Worm (Caenorhabditis elegans) whole organism, midembryonic: Measurements from ENCODE around the gene C29F9.8.
"Not testable (repeated sequence)": the region's sequence is repeated elsewhere in the genome, so short reads cannot be mapped to it uniquely, and the experiment has no call there.

Experiments
- T22C8.4 ChIP-seq: fragments of 200-800 bp; sonication (Bioruptor generic); IDR thresholded peaks from 2 replicates; pipeline ENCODE4 v1.3.6; 2022; ENCODE audit warnings: missing genetic modification characterization, missing compliant biosample characterization
- cog-1 ChIP-seq: sonication (generic microtip); optimal IDR thresholded peaks from 2 replicates; lab custom pipeline; 2016; ENCODE audit warnings: missing genetic modification characterization, missing compliant biosample characterization
- flt-1 ChIP-seq: fragments of 200-800 bp; sonication (Bioruptor generic); IDR thresholded peaks from 2 replicates; pipeline ENCODE4 v1.3.6; 2022; ENCODE audit warnings: missing genetic modification characterization, missing compliant biosample characterization
- klf-2 ChIP-seq: fragments of 200-800 bp; sonication (Bioruptor generic); conservative IDR thresholded peaks from 2 replicates; pipeline ENCODE4 v1.3.6; 2022; ENCODE audit warnings: missing genetic modification reagents, missing genetic modification characterization, missing compliant biosample characterization
- med-1 ChIP-seq: sonication (generic microtip); optimal IDR thresholded peaks from 2 replicates; lab custom pipeline; 2017; ENCODE audit warnings: missing genetic modification characterization, mild to moderate bottlenecking, missing compliant biosample characterization, antibody characterized with exemption, missing genetic modification reagents; ENCODE audit not compliant: insufficient read depth
- ref-1 ChIP-seq: fragments of 200-800 bp; sonication (Bioruptor generic); conservative IDR thresholded peaks from 2 replicates; pipeline ENCODE4 v1.3.6; 2022; ENCODE audit warnings: missing genetic modification reagents, missing genetic modification characterization, missing compliant biosample characterization
- tab-1 ChIP-seq: fragments of 200-800 bp; sonication (Bioruptor generic); IDR thresholded peaks from 2 replicates; pipeline ENCODE4 v1.3.6; 2022; ENCODE audit warnings: missing genetic modification characterization, missing compliant biosample characterization
- ztf-23 ChIP-seq: fragments of 200-800 bp; sonication (Bioruptor generic); IDR thresholded peaks from 2 replicates; pipeline ENCODE4 v1.3.6; 2022; ENCODE audit warnings: missing genetic modification reagents, missing genetic modification characterization, missing compliant biosample characterization
- ztf-29 ChIP-seq: fragments of 200-800 bp; sonication (Bioruptor generic); IDR thresholded peaks from 2 replicates; pipeline ENCODE4 v1.3.6; 2022; ENCODE audit warnings: missing genetic modification reagents, missing genetic modification characterization, missing compliant biosample characterization

C29F9.8 gene

DNA sequence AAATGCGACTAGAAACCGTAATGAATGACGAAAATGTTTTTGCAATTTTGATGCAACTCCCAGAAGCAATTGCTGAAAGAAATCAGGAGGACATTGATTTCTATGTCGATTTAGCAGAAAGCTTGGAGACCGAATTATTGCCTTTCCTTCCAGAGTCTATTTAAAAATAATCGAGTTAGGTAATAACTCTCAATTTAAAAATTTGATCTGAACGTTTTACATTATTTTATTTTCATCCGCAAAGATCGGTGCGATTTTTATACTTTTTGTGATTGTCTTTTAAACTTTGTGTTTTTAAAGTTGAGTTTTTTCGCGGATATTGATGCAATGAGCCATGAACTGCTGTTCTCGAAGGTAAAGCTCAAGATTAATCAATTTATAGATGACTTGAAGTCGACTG, 27.6 kb upstream of the C29F9.8 start, which contains the start of gene pals-23:
TSS of gene pals-23 (plus strand) at position 301 of the 400 bp plus-strand sequence.
- TF ChIP-seq ztf-29 (GFP tag; lab: Robert Waterston, UW) (no peak), ztf-23 (GFP tag; lab: Robert Waterston, UW) (no peak), cog-1 (tag; lab: Kevin White, UChicago) (no peak), klf-2 (GFP tag; lab: Robert Waterston, UW) (no peak), med-1 (GFP tag; lab: Kevin White, UChicago) (no peak), ref-1 (GFP tag; lab: Robert Waterston, UW) (no peak), tab-1 (GFP tag; lab: Robert Waterston, UW) (no peak), T22C8.4 (GFP tag; lab: Robert Waterston, UW) (no peak), flt-1 (GFP tag; lab: Robert Waterston, UW) (no peak)

DNA sequence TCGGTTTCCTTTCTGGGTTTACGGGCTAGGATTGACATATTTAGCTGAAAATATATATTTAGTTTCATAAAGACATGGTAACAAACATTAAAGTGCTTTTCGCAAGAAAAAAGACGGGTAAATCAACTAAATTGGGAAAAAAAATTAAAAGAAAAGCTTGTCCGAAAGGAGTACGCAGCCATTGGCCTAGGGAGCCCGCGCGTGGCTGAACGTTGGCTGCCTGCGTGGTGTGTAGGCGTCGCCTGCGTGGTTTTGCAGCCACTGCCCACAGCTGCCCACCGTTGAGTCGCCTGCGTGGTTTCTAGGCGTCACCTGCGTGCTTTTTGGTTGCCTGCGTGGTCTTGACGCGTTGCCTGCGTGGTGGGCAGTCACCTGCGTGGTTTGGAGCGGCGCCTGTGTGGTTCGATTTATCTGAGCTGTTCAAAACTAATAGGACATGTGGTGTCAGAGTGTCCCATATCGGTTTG, 25.1 kb upstream of the C29F9.8 start, which contains the start of gene C29F9.12:
TSS of gene C29F9.12 (minus strand) at position 51 of the 467 bp plus-strand sequence.
- not testable (repeated sequence) for TF ChIP-seq T22C8.4 (GFP tag; lab: Robert Waterston, UW); med-1 (GFP tag; lab: Kevin White, UChicago); ztf-23 (GFP tag; lab: Robert Waterston, UW)

DNA sequence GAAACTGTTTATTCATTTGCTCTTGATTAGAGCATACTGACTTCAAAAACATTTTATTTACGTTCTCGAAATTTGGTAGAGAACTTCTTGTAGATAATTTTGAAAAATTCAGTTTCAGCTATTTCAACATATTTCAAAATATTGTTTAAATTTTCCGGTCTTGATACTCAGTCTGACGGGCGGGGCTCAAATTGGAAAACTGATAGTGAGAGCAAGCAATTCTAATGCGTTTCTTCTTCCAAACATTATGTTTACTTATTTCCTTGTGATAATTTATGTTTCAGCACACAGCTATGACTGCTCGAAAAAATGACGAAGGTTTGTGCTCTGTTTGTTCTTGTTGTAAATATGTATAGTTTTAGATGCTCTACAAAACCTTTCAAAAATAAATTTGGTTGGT, 23.3 kb upstream of the C29F9.8 start, which contains the start of gene pals-24:
TSS of gene pals-24 (plus strand) at position 237 of the 400 bp plus-strand sequence.
- TF ChIP-seq med-1 (GFP tag; lab: Kevin White, UChicago) = no peak
- no peak for TF ChIP-seq T22C8.4 (GFP tag; lab: Robert Waterston, UW)
- no peak for TF ChIP-seq flt-1 (GFP tag; lab: Robert Waterston, UW)
- TF ChIP-seq ztf-29 (GFP tag; lab: Robert Waterston, UW) = no peak
- no peak for TF ChIP-seq tab-1 (GFP tag; lab: Robert Waterston, UW)
- no peak for TF ChIP-seq cog-1 (tag; lab: Kevin White, UChicago)
- TF ChIP-seq klf-2 (GFP tag; lab: Robert Waterston, UW) = no peak
- no peak for TF ChIP-seq ztf-23 (GFP tag; lab: Robert Waterston, UW)
- TF ChIP-seq ref-1 (GFP tag; lab: Robert Waterston, UW) = no peak

DNA sequence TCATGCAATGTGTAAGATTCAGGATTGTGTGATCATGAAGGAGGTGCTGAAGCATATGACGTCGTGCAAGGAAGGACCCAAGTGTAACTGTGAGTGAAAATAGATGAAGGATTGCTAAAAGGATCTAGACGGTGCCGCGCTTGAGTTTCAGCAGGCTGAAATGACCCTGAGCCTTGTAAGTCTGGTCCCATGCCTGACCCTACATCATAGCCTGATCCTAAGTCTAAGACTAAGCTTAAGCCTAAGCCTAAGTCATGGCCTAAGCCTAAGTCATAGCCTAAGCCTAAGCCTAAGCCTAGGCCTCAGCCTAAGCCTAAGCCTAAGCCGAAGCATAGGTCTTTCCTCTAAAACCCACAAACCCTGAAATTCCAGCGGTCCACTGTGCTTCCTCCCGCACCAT, 20.9 kb upstream of the C29F9.8 start:
- TF ChIP-seq med-1 (GFP tag; lab: Kevin White, UChicago) = no peak
- no peak for TF ChIP-seq cog-1 (tag; lab: Kevin White, UChicago)
- TF ChIP-seq flt-1 (GFP tag; lab: Robert Waterston, UW) = no peak
- TF ChIP-seq ref-1 (GFP tag; lab: Robert Waterston, UW) = no peak
- no peak for TF ChIP-seq tab-1 (GFP tag; lab: Robert Waterston, UW)
- TF ChIP-seq T22C8.4 (GFP tag; lab: Robert Waterston, UW) = no peak
- no peak for TF ChIP-seq klf-2 (GFP tag; lab: Robert Waterston, UW)
- TF ChIP-seq ztf-23 (GFP tag; lab: Robert Waterston, UW) = no peak
- TF ChIP-seq ztf-29 (GFP tag; lab: Robert Waterston, UW) = no peak

DNA sequence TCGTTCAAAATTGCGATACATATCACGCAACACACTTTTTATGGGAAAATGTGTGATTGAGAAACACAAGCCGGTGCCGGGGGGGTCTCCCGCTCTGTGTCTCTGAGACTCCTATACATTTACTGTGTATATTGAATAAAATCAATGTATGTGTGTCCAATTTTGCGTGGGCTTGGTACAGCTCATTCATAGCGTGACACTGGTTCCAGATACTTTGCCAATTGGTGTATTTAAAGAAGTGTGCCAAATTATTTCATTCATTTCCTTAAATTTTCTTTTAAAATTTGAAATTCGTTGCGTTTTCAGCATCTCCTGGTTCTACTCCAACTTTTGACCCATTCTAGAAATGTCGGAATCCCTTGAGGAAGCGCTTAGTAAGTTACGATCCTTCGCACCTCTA, 20.3 kb upstream of the C29F9.8 start, which contains the start of gene C29F9.5:
TSS of gene C29F9.5 (plus strand) at position 301 of the 400 bp plus-strand sequence.
- TF ChIP-seq klf-2 (GFP tag; lab: Robert Waterston, UW) = no peak
- no peak for TF ChIP-seq flt-1 (GFP tag; lab: Robert Waterston, UW)
- no peak for TF ChIP-seq cog-1 (tag; lab: Kevin White, UChicago)
- TF ChIP-seq ref-1 (GFP tag; lab: Robert Waterston, UW) = no peak
- no peak for TF ChIP-seq ztf-23 (GFP tag; lab: Robert Waterston, UW)
- TF ChIP-seq med-1 (GFP tag; lab: Kevin White, UChicago) = no peak
- no peak for TF ChIP-seq ztf-29 (GFP tag; lab: Robert Waterston, UW)
- TF ChIP-seq tab-1 (GFP tag; lab: Robert Waterston, UW) = no peak
- TF ChIP-seq T22C8.4 (GFP tag; lab: Robert Waterston, UW) = no peak

DNA sequence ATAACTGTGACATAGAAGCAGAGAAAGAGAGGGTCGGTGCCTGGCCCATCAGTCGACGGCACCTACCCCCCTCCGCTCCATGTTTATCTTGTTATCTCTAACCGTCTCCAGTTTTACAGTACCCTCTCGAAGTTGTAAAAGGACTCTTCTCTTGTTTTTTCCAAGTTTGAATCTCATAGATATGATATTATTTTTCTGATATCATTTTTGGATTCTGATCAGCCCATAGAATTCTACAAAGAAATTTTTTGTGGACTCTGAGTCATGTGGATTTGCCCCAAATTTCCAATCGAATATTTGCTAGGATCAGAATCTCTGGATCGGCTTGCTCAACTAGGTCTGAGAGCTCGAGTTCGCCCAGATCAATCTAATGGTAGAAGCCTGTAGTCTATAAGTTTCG, 17.7 kb upstream of the C29F9.8 start, which contains the start of gene C29F9.6:
TSS of gene C29F9.6 (plus strand) at position 301 of the 400 bp plus-strand sequence.
- TF ChIP-seq klf-2 (GFP tag; lab: Robert Waterston, UW) = no peak
- no peak for TF ChIP-seq flt-1 (GFP tag; lab: Robert Waterston, UW)
- TF ChIP-seq cog-1 (tag; lab: Kevin White, UChicago) = no peak
- TF ChIP-seq T22C8.4 (GFP tag; lab: Robert Waterston, UW) = no peak
- no peak for TF ChIP-seq tab-1 (GFP tag; lab: Robert Waterston, UW)
- no peak for TF ChIP-seq med-1 (GFP tag; lab: Kevin White, UChicago)
- no peak for TF ChIP-seq ztf-23 (GFP tag; lab: Robert Waterston, UW)
- no peak for TF ChIP-seq ztf-29 (GFP tag; lab: Robert Waterston, UW)
- no peak for TF ChIP-seq ref-1 (GFP tag; lab: Robert Waterston, UW)

DNA sequence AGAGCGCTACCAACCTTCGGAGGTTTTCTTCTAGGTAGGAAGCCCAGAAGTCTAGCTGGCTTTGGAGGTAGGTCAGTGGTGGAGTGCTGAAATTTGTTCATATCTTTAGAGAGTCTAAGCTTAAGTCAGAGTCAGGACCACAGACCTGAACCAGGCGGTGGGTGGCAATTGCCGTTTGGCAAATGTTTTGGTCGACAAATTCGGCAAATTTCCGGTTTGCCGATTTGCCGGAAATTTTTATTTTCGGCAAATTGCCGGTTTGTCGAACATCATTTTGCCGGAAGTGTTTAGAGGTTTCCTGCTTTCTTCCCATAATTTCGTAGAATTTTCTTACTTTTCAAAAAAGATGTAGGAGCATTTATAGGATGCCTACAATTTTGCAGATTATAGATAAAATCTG, 1.9 kb upstream of the C29F9.8 start, which contains the start of gene C29F9.9:
TSS of gene C29F9.9 (minus strand) at position 101 of the 400 bp plus-strand sequence.
- TF ChIP-seq tab-1 (GFP tag; lab: Robert Waterston, UW); flt-1 (GFP tag; lab: Robert Waterston, UW); cog-1 (tag; lab: Kevin White, UChicago): not testable (repeated sequence)

DNA sequence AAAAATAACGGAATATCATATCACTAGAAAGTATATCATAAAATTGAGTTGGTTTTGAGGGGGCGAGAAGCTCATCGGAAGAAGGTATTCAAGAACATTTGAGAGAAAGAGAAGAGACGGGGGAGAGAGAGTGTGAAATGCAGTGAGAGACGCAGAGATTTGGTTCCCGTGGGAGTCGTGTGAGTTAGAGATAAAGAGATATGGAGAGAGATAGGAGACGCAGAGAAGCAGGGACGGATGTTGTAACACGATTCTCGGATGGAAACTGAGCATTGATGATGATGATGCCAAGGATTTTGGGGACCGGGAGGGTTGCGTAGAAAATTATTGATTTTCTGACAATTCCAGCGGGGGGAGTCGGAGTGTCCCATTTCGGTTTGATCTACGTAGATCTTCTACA, 722 bp downstream of the C29F9.8 start:
- TF ChIP-seq ref-1 (GFP tag; lab: Robert Waterston, UW) (no peak), tab-1 (GFP tag; lab: Robert Waterston, UW) (no peak), cog-1 (tag; lab: Kevin White, UChicago) (no peak), flt-1 (GFP tag; lab: Robert Waterston, UW) (no peak), ztf-23 (GFP tag; lab: Robert Waterston, UW) (no peak), klf-2 (GFP tag; lab: Robert Waterston, UW) (no peak), med-1 (GFP tag; lab: Kevin White, UChicago) (no peak), T22C8.4 (GFP tag; lab: Robert Waterston, UW) (no peak), ztf-29 (GFP tag; lab: Robert Waterston, UW) (no peak)
